Fruit fly (Drosophila melanogaster) whole organism, adult: ENCODE results near the gene CG3021.

Source experiments
- CG11617 ChIP-seq: fragments of 200-800 bp; sonication (Bioruptor generic); optimal IDR thresholded peaks from 2 replicates; lab custom pipeline; 2017; ENCODE audit warnings: mild to moderate bottlenecking, missing biosample characterization, missing genetic modification reagents, missing genetic modification characterization
- CG12768 ChIP-seq: fragments of 200-800 bp; sonication (Bioruptor generic); optimal IDR thresholded peaks from 2 replicates; lab custom pipeline; 2017; ENCODE audit warnings: missing biosample characterization, missing genetic modification characterization, mild to moderate bottlenecking, moderate library complexity, missing genetic modification reagents
- CG14711 ChIP-seq: fragments of 200-800 bp; sonication (Bioruptor generic); optimal IDR thresholded peaks from 2 replicates; lab custom pipeline; 2018; ENCODE audit warnings: missing biosample characterization, mild to moderate bottlenecking, missing genetic modification characterization, moderate library complexity
- CG1620 ChIP-seq: fragments of 200-800 bp; sonication (Bioruptor generic); optimal IDR thresholded peaks from 2 replicates; lab custom pipeline; 2016; ENCODE audit warnings: missing biosample characterization, missing genetic modification characterization
- CG33017 ChIP-seq: fragments of 200-800 bp; sonication (Bioruptor generic); optimal IDR thresholded peaks from 2 replicates; lab custom pipeline; 2018; ENCODE audit warnings: missing biosample characterization, mild to moderate bottlenecking, missing genetic modification characterization, moderate library complexity
- CG5204 ChIP-seq: fragments of 200-800 bp; sonication (Bioruptor generic); optimal IDR thresholded peaks from 2 replicates; lab custom pipeline; 2016; ENCODE audit warnings: missing biosample characterization, missing genetic modification characterization
- CG7045 ChIP-seq: fragments of 200-800 bp; sonication (Bioruptor generic); optimal IDR thresholded peaks from 2 replicates; lab custom pipeline; 2017; ENCODE audit warnings: missing biosample characterization, mild to moderate bottlenecking, missing genetic modification characterization
- CG7101 ChIP-seq: fragments of 200-800 bp; sonication (Bioruptor generic); optimal IDR thresholded peaks from 2 replicates; lab custom pipeline; 2018; ENCODE audit warnings: missing biosample characterization, mild to moderate bottlenecking, missing genetic modification characterization, moderate library complexity
- Clk ChIP-seq: fragments of 200-800 bp; sonication (Bioruptor generic); optimal IDR thresholded peaks from 2 replicates; lab custom pipeline; 2017; ENCODE audit warnings: missing biosample characterization, missing genetic modification characterization
- Crg-1 ChIP-seq: fragments of 200-800 bp; sonication (Bioruptor generic); optimal IDR thresholded peaks from 2 replicates; lab custom pipeline; 2016; ENCODE audit warnings: missing biosample characterization, missing genetic modification characterization
- Hr96 ChIP-seq: fragments of 200-800 bp; sonication (Bioruptor generic); optimal IDR thresholded peaks from 2 replicates; lab custom pipeline; 2016; ENCODE audit warnings: missing biosample characterization, missing genetic modification characterization
- Mnt ChIP-seq: fragments of 200-800 bp; sonication (Bioruptor generic); optimal IDR thresholded peaks from 2 replicates; lab custom pipeline; 2016; ENCODE audit warnings: missing biosample characterization, mild to moderate bottlenecking, missing genetic modification characterization
- bab1 ChIP-seq: fragments of 200-800 bp; sonication (Bioruptor generic); optimal IDR thresholded peaks from 3 replicates; lab custom pipeline; 2019; ENCODE audit warnings: missing biosample characterization, mild to moderate bottlenecking, missing genetic modification characterization, moderate library complexity
- cic ChIP-seq: fragments of 200-800 bp; sonication (Bioruptor generic); optimal IDR thresholded peaks from 2 replicates; lab custom pipeline; 2017; ENCODE audit warnings: missing biosample characterization, mild to moderate bottlenecking, missing genetic modification characterization, moderate library complexity
- cnc ChIP-seq, 2 experiments: fragments of >200 bp; optimal IDR thresholded peaks; 2 replicates each; lab custom pipeline; 2017
- kay ChIP-seq: fragments of 200-800 bp; sonication (Bioruptor generic); peaks from one replicate; lab custom pipeline; 2016; ENCODE audit warnings: missing biosample characterization, missing genetic modification characterization, borderline replicate concordance
- ovo ChIP-seq: fragments of 200-800 bp; sonication (Bioruptor generic); optimal IDR thresholded peaks from 2 replicates; lab custom pipeline; 2016; ENCODE audit warnings: missing biosample characterization, missing genetic modification characterization
- pad ChIP-seq: fragments of 200-800 bp; sonication (Bioruptor generic); optimal IDR thresholded peaks from 3 replicates; lab custom pipeline; 2017; ENCODE audit warnings: missing biosample characterization, missing genetic modification characterization, mild to moderate bottlenecking, moderate library complexity, missing genetic modification reagents
- tj ChIP-seq: fragments of 200-800 bp; sonication (Bioruptor generic); optimal IDR thresholded peaks from 3 replicates; lab custom pipeline; 2017; ENCODE audit warnings: missing biosample characterization, mild to moderate bottlenecking, missing genetic modification characterization, moderate library complexity
- toe ChIP-seq: fragments of 200-800 bp; sonication (Bioruptor generic); optimal IDR thresholded peaks from 2 replicates; lab custom pipeline; 2016; ENCODE audit warnings: missing biosample characterization, missing genetic modification characterization

CG3021 gene

dm6 chrX:1026511-1026910 is at the start of gene CG3021, which contains the start of the genes CG32814 and CG11638:
TSS of gene CG3021 (plus strand) at chrX:1026791.
TSS of gene CG32814 (minus strand) at chrX:1026700.
TSS of gene CG11638 (minus strand) at chrX:1026703.
- TF ChIP-seq kay (GFP tag; lab: Kevin White, UChicago), result no peak
- no peak for TF ChIP-seq CG33017 (tag; lab: Kevin White, UChicago)
- TF ChIP-seq ovo (GFP tag; lab: Kevin White, UChicago), result peak; percentile 84
- TF ChIP-seq CG7101 (tag; lab: Kevin White, UChicago), result peak; percentile 3
- no peak for TF ChIP-seq toe (GFP tag; lab: Kevin White, UChicago)
- peak; percentile 15 for TF ChIP-seq CG11617 (GFP tag; lab: Kevin White, UChicago)
- no peak for TF ChIP-seq cic (GFP tag; lab: Kevin White, UChicago)
- peak; percentile 30 for TF ChIP-seq CG14711 (tag; lab: Kevin White, UChicago)
- TF ChIP-seq Clk (GFP tag; lab: Kevin White, UChicago), result no peak
- peak; percentile 27 for TF ChIP-seq Mnt (GFP tag; lab: Kevin White, UChicago)
- TF ChIP-seq CG1620 (GFP tag; lab: Kevin White, UChicago), result peak; percentile 13
- peak; percentile 60 for TF ChIP-seq bab1 (GFP tag; lab: Kevin White, UChicago)
- TF ChIP-seq Hr96 (GFP tag; lab: Kevin White, UChicago), result no peak
- peak; percentile 19 for TF ChIP-seq pad
- TF ChIP-seq tj (GFP tag; lab: Kevin White, UChicago), result peak; percentile 84
- no peak for TF ChIP-seq CG5204 (GFP tag; lab: Kevin White, UChicago)
- no peak for TF ChIP-seq CG12768 (GFP tag; lab: Kevin White, UChicago)
- TF ChIP-seq Crg-1 (GFP tag; lab: Kevin White, UChicago), result no peak
- TF ChIP-seq CG7045, result no peak
- TF ChIP-seq cnc (optimal IDR thresholded peaks at IDR 0.05; lab: Kevin White, UChicago), result no peak

DNA sequence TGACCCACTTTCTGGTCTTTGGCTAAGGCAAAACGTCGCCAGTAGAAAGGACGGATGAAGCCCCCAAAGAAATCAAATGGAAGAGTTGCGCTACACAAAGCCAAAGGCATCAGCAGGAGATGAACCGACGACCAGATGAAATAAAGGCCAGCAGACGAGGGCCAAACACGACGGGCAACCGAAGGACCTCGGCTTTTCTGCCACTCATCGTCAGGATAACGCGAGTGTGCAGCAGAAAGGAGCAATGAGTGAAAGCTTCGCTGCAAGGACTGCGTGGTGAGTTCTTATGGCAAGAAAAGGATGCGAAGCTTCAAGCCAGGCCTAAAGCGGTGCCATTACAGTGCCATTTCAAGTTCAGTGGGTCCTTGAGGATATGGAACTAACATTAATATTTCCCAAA is 40.7 kb upstream of the CG3021 start:
- no peak for TF ChIP-seq CG12768 (GFP tag; lab: Kevin White, UChicago)
- TF ChIP-seq toe (GFP tag; lab: Kevin White, UChicago), result no peak
- peak; percentile 46 for TF ChIP-seq pad

dm6 chrX:990218-990617 is 36.4 kb upstream of the CG3021 start, which contains the start of gene CG18823:
TSS of gene CG18823 (plus strand) at chrX:990518.
- TF ChIP-seq Clk (GFP tag; lab: Kevin White, UChicago) (no peak), cnc (optimal IDR thresholded peaks at IDR 0.05; lab: Kevin White, UChicago) (no peak), CG14711 (tag; lab: Kevin White, UChicago) (no peak), CG12768 (GFP tag; lab: Kevin White, UChicago) (no peak), CG7101 (tag; lab: Kevin White, UChicago) (no peak), CG11617 (GFP tag; lab: Kevin White, UChicago) (no peak), ovo (GFP tag; lab: Kevin White, UChicago) (no peak), CG7045 (no peak), Mnt (GFP tag; lab: Kevin White, UChicago) (no peak), toe (GFP tag; lab: Kevin White, UChicago) (no peak), pad (no peak), CG33017 (tag; lab: Kevin White, UChicago) (no peak), Hr96 (GFP tag; lab: Kevin White, UChicago) (no peak), bab1 (GFP tag; lab: Kevin White, UChicago) (no peak)

dm6 chrX:998884-999283 is 27.7 kb upstream of the CG3021 start:
- TF ChIP-seq toe (GFP tag; lab: Kevin White, UChicago) (no peak), CG12768 (GFP tag; lab: Kevin White, UChicago) (no peak)

DNA sequence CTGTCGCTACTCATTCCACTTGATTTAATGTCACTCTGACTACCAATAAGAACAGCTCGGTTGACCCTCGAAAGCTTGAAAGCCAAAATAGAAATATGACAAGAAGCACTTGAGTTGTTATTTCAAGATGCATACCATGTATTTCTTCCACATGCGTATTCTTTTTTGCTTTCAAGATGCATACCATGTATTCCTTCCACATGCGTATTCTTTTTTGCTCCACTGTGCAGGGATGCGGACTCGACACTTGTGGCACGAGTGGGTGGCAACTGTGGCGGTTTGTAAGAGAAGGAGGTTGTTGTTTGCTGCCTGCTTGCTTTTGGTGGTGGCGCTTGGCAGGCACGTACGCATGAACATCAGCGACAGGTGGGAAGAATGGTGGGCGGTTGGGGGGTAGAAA is 20.4 kb upstream of the CG3021 start:
- TF ChIP-seq pad (no peak), Crg-1 (GFP tag; lab: Kevin White, UChicago) (no peak), Clk (GFP tag; lab: Kevin White, UChicago) (no peak), cnc (optimal IDR thresholded peaks at IDR 0.05; lab: Kevin White, UChicago) (no peak), ovo (GFP tag; lab: Kevin White, UChicago) (no peak), cic (GFP tag; lab: Kevin White, UChicago) (no peak), toe (GFP tag; lab: Kevin White, UChicago) (no peak), CG12768 (GFP tag; lab: Kevin White, UChicago) (no peak), CG7101 (tag; lab: Kevin White, UChicago) (no peak), Mnt (GFP tag; lab: Kevin White, UChicago) (no peak), CG11617 (GFP tag; lab: Kevin White, UChicago) (no peak), CG7045 (no peak), tj (GFP tag; lab: Kevin White, UChicago) (no peak), CG14711 (tag; lab: Kevin White, UChicago) (no peak), kay (GFP tag; lab: Kevin White, UChicago) (no peak), CG5204 (GFP tag; lab: Kevin White, UChicago) (no peak), Hr96 (GFP tag; lab: Kevin White, UChicago) (no peak), CG33017 (tag; lab: Kevin White, UChicago) (no peak)

DNA sequence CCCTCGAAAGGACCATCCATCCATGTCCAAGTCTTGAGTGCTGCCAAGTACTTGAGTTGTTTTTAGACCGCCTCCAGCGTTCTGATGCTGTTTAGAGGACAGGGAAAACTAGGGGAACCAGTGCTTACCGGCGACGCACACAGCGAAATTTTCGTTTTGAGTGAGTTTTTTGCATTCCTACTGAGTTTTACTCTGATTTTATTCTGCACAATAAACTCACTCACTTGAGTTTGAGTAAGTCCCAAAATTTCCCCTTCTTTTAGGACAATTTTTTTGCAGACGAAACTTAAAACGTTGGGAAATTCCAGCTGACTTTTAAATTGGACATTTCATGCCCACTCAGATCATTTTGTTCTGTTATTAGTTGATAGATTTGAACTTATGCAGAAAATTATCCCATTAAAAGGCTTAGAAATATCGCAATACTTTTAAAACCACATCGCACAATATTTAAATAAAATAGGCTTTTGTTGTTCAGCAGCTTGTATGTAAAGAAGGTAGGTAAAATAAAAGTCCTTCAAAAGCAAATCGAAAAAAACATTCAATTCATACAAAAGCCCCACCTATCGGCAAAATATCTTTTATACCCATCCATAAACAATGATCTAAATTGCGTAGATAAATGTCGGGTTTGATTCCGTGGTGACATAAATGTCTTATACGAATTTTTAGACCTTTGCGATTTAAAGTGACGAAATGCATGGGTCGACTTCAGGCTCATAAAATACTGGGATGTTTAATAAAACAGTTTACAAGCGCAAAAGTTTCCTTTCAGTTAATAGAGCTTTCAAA is 16.9 kb upstream of the CG3021 start:
- TF ChIP-seq pad (peak; percentile 83), toe (GFP tag; lab: Kevin White, UChicago) (no peak)
